Fruit fly (Drosophila melanogaster) whole organism, prepupa: ENCODE measurements around the gene Gr22a.

Experiments used
- CG31627 ChIP-seq: fragments of 200-800 bp; sonication (Bioruptor generic); optimal IDR thresholded peaks from 3 replicates; lab custom pipeline; 2016; ENCODE audit warnings: missing biosample characterization, missing genetic modification characterization
- CG6163 ChIP-seq: fragments of 200-800 bp; sonication (Bioruptor generic); IDR thresholded peaks from 3 replicates; pipeline ENCODE4 v1.3.6; 2022; ENCODE audit warnings: missing biosample characterization, missing genetic modification characterization
- Lpt ChIP-seq: fragments of 200-800 bp; sonication (Bioruptor generic); optimal IDR thresholded peaks from 3 replicates; lab custom pipeline; 2016; ENCODE audit warnings: missing biosample characterization, missing genetic modification characterization
- fd85E ChIP-seq: fragments of 200-800 bp; sonication (Bioruptor generic); optimal IDR thresholded peaks from 3 replicates; lab custom pipeline; 2016; ENCODE audit warnings: missing biosample characterization, missing genetic modification characterization
- net ChIP-seq: fragments of 200-800 bp; sonication (Bioruptor generic); optimal IDR thresholded peaks from 3 replicates; lab custom pipeline; 2016; ENCODE audit warnings: missing biosample characterization, missing genetic modification characterization

DNA sequence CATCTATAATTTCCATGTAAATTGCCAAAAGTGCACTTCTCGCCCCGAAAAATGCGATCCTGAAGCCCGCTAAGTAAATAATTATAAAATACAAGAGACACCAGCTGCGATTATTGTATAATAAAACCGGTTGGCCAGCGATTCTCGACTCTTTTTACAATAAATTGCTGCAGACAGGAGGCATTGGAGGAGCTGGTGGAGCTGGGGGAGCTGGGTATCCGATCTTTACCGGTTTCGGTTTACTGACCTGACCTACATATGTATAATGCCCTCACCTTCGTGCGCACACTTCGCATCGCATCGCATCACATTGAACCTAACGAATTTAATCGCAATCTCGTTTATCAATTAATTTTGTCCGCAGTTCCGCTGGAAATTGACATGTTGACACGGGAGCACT, 46.3 kb downstream of the Gr22a start:
- TF ChIP-seq CG6163 (GFP tag; lab: Robert Waterston, UW) (no peak), CG31627 (GFP tag; lab: Kevin White, UChicago) (no peak), net (GFP tag; lab: Kevin White, UChicago) (no peak), Lpt (GFP tag; lab: Kevin White, UChicago) (no peak), fd85E (GFP tag; lab: Kevin White, UChicago) (no peak)
